Fruit fly (Drosophila melanogaster) whole organism, embryonic: Measurements from ENCODE around the gene CG46462.
A peak's percentile ranks its signal among the peaks of the same experiment; 100 is the strongest.

Source experiments
- CG10274 ChIP-seq: fragments of 200-800 bp; sonication (Bioruptor generic); optimal IDR thresholded peaks from 3 replicates; lab custom pipeline; 2017; ENCODE audit warnings: missing biosample characterization, mild to moderate bottlenecking, missing genetic modification characterization
- CG10462 ChIP-seq: fragments of 200-800 bp; sonication (Bioruptor generic); optimal IDR thresholded peaks from 2 replicates; lab custom pipeline; 2016; ENCODE audit warnings: missing biosample characterization, missing genetic modification characterization
- CG10654 ChIP-seq: fragments of 200-800 bp; sonication (Bioruptor generic); optimal IDR thresholded peaks from 2 replicates; lab custom pipeline; 2016; ENCODE audit warnings: missing biosample characterization, missing genetic modification characterization
- CG13775 ChIP-seq: fragments of 200-800 bp; sonication (Bioruptor generic); optimal IDR thresholded peaks from 3 replicates; lab custom pipeline; 2017; ENCODE audit warnings: missing biosample characterization, mild to moderate bottlenecking, missing genetic modification characterization
- CG15479 ChIP-seq: fragments of 200-800 bp; sonication (Bioruptor generic); optimal IDR thresholded peaks from 3 replicates; lab custom pipeline; 2019; ENCODE audit warnings: missing biosample characterization, mild to moderate bottlenecking, missing genetic modification characterization, moderate library complexity
- CG16813 ChIP-seq: fragments of 200-800 bp; sonication (Bioruptor generic); IDR thresholded peaks from 3 replicates; pipeline ENCODE4 v1.3.6; 2022; ENCODE audit warnings: missing biosample characterization, missing genetic modification characterization; ENCODE audit not compliant: partially characterized antibody
- CG17612 ChIP-seq: fragments of 200-800 bp; sonication (Bioruptor generic); IDR thresholded peaks from 2 replicates; pipeline ENCODE4 v1.3.6; 2022; ENCODE audit warnings: missing biosample characterization, missing genetic modification characterization
- CG17802 ChIP-seq: fragments of 200-800 bp; sonication (Bioruptor generic); optimal IDR thresholded peaks from 2 replicates; lab custom pipeline; 2018; ENCODE audit warnings: missing biosample characterization, mild to moderate bottlenecking, missing genetic modification characterization, moderate library complexity
- CG2129 ChIP-seq: fragments of 200-800 bp; sonication (Bioruptor generic); IDR thresholded peaks from 2 replicates; pipeline ENCODE4 v1.3.6; 2022; ENCODE audit warnings: missing biosample characterization, missing genetic modification characterization; ENCODE audit not compliant: partially characterized antibody
- CG2678 ChIP-seq: fragments of 200-800 bp; sonication (Bioruptor generic); optimal IDR thresholded peaks from 3 replicates; lab custom pipeline; 2019; ENCODE audit warnings: missing biosample characterization, mild to moderate bottlenecking, missing genetic modification characterization, moderate library complexity
- CG2712 ChIP-seq: fragments of 200-800 bp; optimal IDR thresholded peaks from 3 replicates; lab custom pipeline; 2019; ENCODE audit warnings: missing biosample characterization, mild to moderate bottlenecking, missing genetic modification characterization, moderate library complexity
- CG31441 ChIP-seq: fragments of 200-800 bp; sonication (Bioruptor generic); IDR thresholded peaks from 2 replicates; pipeline ENCODE4 v1.3.6; 2022; ENCODE audit warnings: missing biosample characterization, missing genetic modification characterization
- CG34422 ChIP-seq: fragments of 200-800 bp; sonication (Bioruptor generic); IDR thresholded peaks from 3 replicates; pipeline ENCODE4 v1.3.6; 2022; ENCODE audit warnings: missing biosample characterization, missing genetic modification characterization
- CG3995 ChIP-seq: fragments of 200-800 bp; sonication (Bioruptor generic); optimal IDR thresholded peaks from 3 replicates; lab custom pipeline; 2016; ENCODE audit warnings: missing biosample characterization, missing genetic modification characterization
- CG6175 ChIP-seq: fragments of 200-800 bp; sonication (Bioruptor generic); IDR thresholded peaks from 3 replicates; pipeline ENCODE4 v1.3.6; 2022; ENCODE audit warnings: missing biosample characterization, missing genetic modification characterization
- CG6854 ChIP-seq: fragments of 200-800 bp; sonication (Bioruptor generic); optimal IDR thresholded peaks from 3 replicates; lab custom pipeline; 2017; ENCODE audit warnings: missing biosample characterization, mild to moderate bottlenecking, missing genetic modification characterization
- CG7271 ChIP-seq: fragments of 200-800 bp; sonication (Bioruptor generic); optimal IDR thresholded peaks from 2 replicates; lab custom pipeline; 2018; ENCODE audit warnings: missing biosample characterization, mild to moderate bottlenecking, missing genetic modification characterization, moderate library complexity
- CoRest ChIP-seq: fragments of 200-800 bp; sonication (Bioruptor generic); optimal IDR thresholded peaks from 3 replicates; lab custom pipeline; 2018; ENCODE audit warnings: missing biosample characterization, mild to moderate bottlenecking, missing genetic modification characterization, moderate library complexity
- Dad ChIP-seq: fragments of 200-800 bp; sonication (Bioruptor generic); optimal IDR thresholded peaks from 3 replicates; lab custom pipeline; 2016; ENCODE audit warnings: missing biosample characterization, missing genetic modification characterization
- Dbx ChIP-seq: fragments of 200-800 bp; sonication (Bioruptor generic); IDR thresholded peaks from 3 replicates; pipeline ENCODE4 v1.3.6; 2022; ENCODE audit warnings: missing biosample characterization, missing genetic modification characterization
- Hmr ChIP-seq: fragments of 200-800 bp; sonication (Bioruptor generic); optimal IDR thresholded peaks from 3 replicates; lab custom pipeline; 2017; ENCODE audit warnings: mild to moderate bottlenecking, missing biosample characterization, missing genetic modification reagents, missing genetic modification characterization
- Hr51 ChIP-seq, 2 experiments: fragments of 200-800 bp; sonication (Bioruptor generic); optimal IDR thresholded peaks; 2 replicates in 1 of 2; 3 replicates in 1 of 2; lab custom pipeline; 2016 to 2018; ENCODE audit warnings: missing biosample characterization in 2 of 2, missing genetic modification characterization in 2 of 2, mild to moderate bottlenecking in 1 of 2, moderate library complexity in 1 of 2
- MTF-1 ChIP-seq: fragments of 200-800 bp; sonication (Bioruptor generic); optimal IDR thresholded peaks from 2 replicates; lab custom pipeline; 2018; ENCODE audit warnings: missing biosample characterization, mild to moderate bottlenecking, missing genetic modification characterization, borderline replicate concordance
- NK7.1 ChIP-seq: fragments of 200-800 bp; sonication (Bioruptor generic); optimal IDR thresholded peaks from 3 replicates; lab custom pipeline; 2016; ENCODE audit warnings: missing biosample characterization, missing genetic modification characterization
- Spps ChIP-seq: fragments of 200-800 bp; sonication (Bioruptor generic); optimal IDR thresholded peaks from 2 replicates; lab custom pipeline; 2018; ENCODE audit warnings: missing biosample characterization, mild to moderate bottlenecking, missing genetic modification characterization
- Sry-β ChIP-seq: fragments of 200-800 bp; sonication (Bioruptor generic); optimal IDR thresholded peaks from 2 replicates; lab custom pipeline; 2018; ENCODE audit warnings: missing biosample characterization, mild to moderate bottlenecking, missing genetic modification characterization, moderate library complexity
- abd-A ChIP-seq: fragments of 200-800 bp; sonication (Bioruptor generic); optimal IDR thresholded peaks from 3 replicates; lab custom pipeline; 2019; ENCODE audit warnings: missing biosample characterization, mild to moderate bottlenecking, missing genetic modification characterization, moderate library complexity
- ac ChIP-seq: fragments of 200-800 bp; sonication (Bioruptor generic); optimal IDR thresholded peaks from 3 replicates; lab custom pipeline; 2017; ENCODE audit warnings: missing biosample characterization, mild to moderate bottlenecking, missing genetic modification characterization
- ato ChIP-seq: fragments of 200-800 bp; sonication (Bioruptor generic); IDR thresholded peaks from 2 replicates; pipeline ENCODE4 v1.3.6; 2022; ENCODE audit warnings: missing biosample characterization, missing genetic modification characterization; ENCODE audit not compliant: partially characterized antibody
- caup ChIP-seq: fragments of 200-800 bp; sonication (Bioruptor generic); optimal IDR thresholded peaks from 3 replicates; lab custom pipeline; 2017; ENCODE audit warnings: missing biosample characterization, mild to moderate bottlenecking, missing genetic modification characterization, moderate library complexity; ENCODE audit not compliant: severe bottlenecking
- chinmo ChIP-seq: fragments of 200-800 bp; sonication (Bioruptor generic); IDR thresholded peaks from 4 replicates; pipeline ENCODE4 v1.3.6; 2022; ENCODE audit warnings: missing biosample characterization, missing genetic modification characterization; ENCODE audit not compliant: partially characterized antibody
- eve ChIP-seq, 2 experiments: fragments of >200 bp; optimal IDR thresholded peaks; 2 replicates each; lab custom pipeline; 2017; ENCODE audit warnings: missing biosample characterization in 2 of 2, missing genetic modification characterization in 2 of 2
- fd64A ChIP-seq: fragments of 200-800 bp; sonication (Bioruptor generic); optimal IDR thresholded peaks from 3 replicates; lab custom pipeline; 2018; ENCODE audit warnings: missing biosample characterization, mild to moderate bottlenecking, missing genetic modification characterization
- fd96Cb ChIP-seq: fragments of 200-800 bp; sonication (Bioruptor generic); optimal IDR thresholded peaks from 2 replicates; lab custom pipeline; 2018; ENCODE audit warnings: missing biosample characterization, mild to moderate bottlenecking, missing genetic modification characterization, moderate library complexity
- inv ChIP-seq: fragments of 200-800 bp; sonication (Bioruptor generic); IDR thresholded peaks from 2 replicates; pipeline ENCODE4 v1.3.6; 2022; ENCODE audit warnings: missing biosample characterization, missing genetic modification characterization; ENCODE audit not compliant: partially characterized antibody
- oc ChIP-seq: fragments of 200-800 bp; sonication (Bioruptor generic); optimal IDR thresholded peaks from 2 replicates; lab custom pipeline; 2018; ENCODE audit warnings: missing biosample characterization, mild to moderate bottlenecking, missing genetic modification characterization, moderate library complexity
- pfk ChIP-seq: fragments of 200-800 bp; sonication (Bioruptor generic); optimal IDR thresholded peaks from 2 replicates; lab custom pipeline; 2018; ENCODE audit warnings: missing biosample characterization, mild to moderate bottlenecking, missing genetic modification characterization, moderate library complexity
- phol ChIP-seq: fragments of 200-800 bp; sonication (Bioruptor generic); optimal IDR thresholded peaks from 3 replicates; lab custom pipeline; 2018; ENCODE audit warnings: missing biosample characterization, mild to moderate bottlenecking, missing genetic modification characterization, moderate library complexity
- psq ChIP-seq: fragments of 200-800 bp; sonication (Bioruptor generic); optimal IDR thresholded peaks from 2 replicates; lab custom pipeline; 2017; ENCODE audit warnings: missing biosample characterization, missing genetic modification characterization
- seq ChIP-seq: fragments of 200-800 bp; sonication (Bioruptor generic); IDR thresholded peaks from 2 replicates; pipeline ENCODE4 v1.3.6; 2022; ENCODE audit warnings: missing biosample characterization, missing genetic modification characterization
- sima ChIP-seq: fragments of 200-800 bp; sonication (Bioruptor generic); optimal IDR thresholded peaks from 2 replicates; lab custom pipeline; 2016; ENCODE audit warnings: missing biosample characterization, missing genetic modification characterization
- sr ChIP-seq: fragments of 200-800 bp; sonication (Bioruptor generic); IDR thresholded peaks from 3 replicates; pipeline ENCODE4 v1.3.6; 2022; ENCODE audit warnings: missing biosample characterization, missing genetic modification characterization
- tup ChIP-seq: fragments of 200-800 bp; sonication (Bioruptor generic); optimal IDR thresholded peaks from 2 replicates; lab custom pipeline; 2016; ENCODE audit warnings: missing biosample characterization, mild to moderate bottlenecking, missing genetic modification characterization, moderate library complexity
- wek ChIP-seq: fragments of 200-800 bp; sonication (Bioruptor generic); optimal IDR thresholded peaks from 3 replicates; lab custom pipeline; 2018; ENCODE audit warnings: missing biosample characterization, mild to moderate bottlenecking, missing genetic modification characterization, moderate library complexity

Gene CG46462

dm6 chr3L:19908201-19909127 lies 23.0 kb upstream of the CG46462 start (continued):
- no peak for TF ChIP-seq inv (GFP tag; lab: Robert Waterston, UW)
- no peak for TF ChIP-seq oc
- TF ChIP-seq CG6854 (GFP tag; lab: Kevin White, UChicago): no peak
- no peak for TF ChIP-seq tup (GFP tag; lab: Kevin White, UChicago)
- TF ChIP-seq CG10462: no peak
- TF ChIP-seq Dbx (GFP tag; lab: Robert Waterston, UW): 0 out of 3 replicates have a peak, but pooled peaks have one; percentile 14
- no peak for TF ChIP-seq CG10654 (GFP tag; lab: Kevin White, UChicago)
- TF ChIP-seq fd96Cb (tag; lab: Kevin White, UChicago): no peak
- TF ChIP-seq Hr51 (GFP tag; optimal IDR thresholded peaks at IDR 0.05; lab: Kevin White, UChicago): no peak
- no peak for TF ChIP-seq ato (GFP tag; lab: Robert Waterston, UW)
- no peak for TF ChIP-seq CG2678 (tag; lab: Kevin White, UChicago)
- no peak for TF ChIP-seq CG31441
- peak; percentile 1 for TF ChIP-seq abd-A (tag; lab: Kevin White, UChicago)
- TF ChIP-seq fd64A (GFP tag; lab: Kevin White, UChicago): no peak
- no peak for TF ChIP-seq ac (GFP tag; lab: Kevin White, UChicago)
- no peak for TF ChIP-seq CG7271
- no peak; the same call in 2 of the 3 replicates for TF ChIP-seq CG34422 (GFP tag; lab: Robert Waterston, UW)
- TF ChIP-seq CG13775: no peak

dm6 chr3L:19909234-19910053 lies 22.0 kb upstream of the CG46462 start:
- no peak for TF ChIP-seq CoRest (tag; lab: Kevin White, UChicago)
- TF ChIP-seq CG15479 (GFP tag; lab: Kevin White, UChicago): no peak
- peak; percentile 82 for TF ChIP-seq psq (GFP tag; lab: Kevin White, UChicago)
- TF ChIP-seq CG17612 (GFP tag; lab: Robert Waterston, UW): no peak
- no peak for TF ChIP-seq eve (GFP tag; optimal IDR thresholded peaks at IDR 0.05; lab: Kevin White, UChicago)
- no peak for TF ChIP-seq Dad (GFP tag; lab: Kevin White, UChicago)
- no peak for TF ChIP-seq CG2129
- TF ChIP-seq sima (GFP tag; lab: Kevin White, UChicago): no peak
- no peak for TF ChIP-seq CG10274 (GFP tag; lab: Kevin White, UChicago)
- 0 out of 3 replicates have a peak, but pooled peaks have one; percentile 6 for TF ChIP-seq CG16813 (GFP tag; lab: Robert Waterston, UW)
- TF ChIP-seq CG6175 (GFP tag; lab: Robert Waterston, UW): no peak
- TF ChIP-seq sr: no peak
- TF ChIP-seq chinmo: peak; percentile 77; the same call in 2 of the 4 replicates
- TF ChIP-seq wek (GFP tag; lab: Kevin White, UChicago): peak; percentile 29
- no peak for TF ChIP-seq Sry-β (GFP tag; lab: Kevin White, UChicago)
- TF ChIP-seq CG3995: peak; percentile 40
- TF ChIP-seq MTF-1 (GFP tag; lab: Kevin White, UChicago): no peak
- no peak for TF ChIP-seq pfk (GFP tag; lab: Kevin White, UChicago)
- TF ChIP-seq CG2712 (tag; lab: Kevin White, UChicago): peak; percentile 18
- TF ChIP-seq Spps (tag; lab: Kevin White, UChicago): no peak
- TF ChIP-seq NK7.1 (GFP tag; lab: Kevin White, UChicago): no peak
- TF ChIP-seq Hmr (GFP tag; lab: Kevin White, UChicago): peak; percentile 54
- TF ChIP-seq caup (GFP tag; lab: Kevin White, UChicago): peak; percentile 24
- no peak for TF ChIP-seq fd64A (GFP tag; lab: Kevin White, UChicago)
- TF ChIP-seq CG17802: no peak
- TF ChIP-seq phol: peak; percentile 89
- no peak for TF ChIP-seq ac (GFP tag; lab: Kevin White, UChicago)
- TF ChIP-seq seq (GFP tag; lab: Robert Waterston, UW): no peak
